Worm (Caenorhabditis elegans): ENCODE measurements around the gene T08B6.9.
A peak's percentile ranks its signal among the peaks of the same experiment; 100 is the strongest.

The T08B6.9 gene

ce11 chrIV:4877102-4877501 is 13.5 kb upstream of the T08B6.9 start, which contains the start of gene str-170:
Gene str-170, plus strand, starts transcription at chrIV:4877402.
- TF ChIP-seq T22C8.4 (GFP tag; IDR thresholded peaks at IDR 0.05) (no peak), cog-1 (tag; optimal IDR thresholded peaks at IDR 0.05) (no peak), ztf-29 (GFP tag; IDR thresholded peaks at IDR 0.05) (no peak), med-1 (GFP tag; optimal IDR thresholded peaks at IDR 0.05; ENCODE audit: insufficient read depth) (no peak), flt-1 (GFP tag; IDR thresholded peaks at IDR 0.05) (no peak), ref-1 (GFP tag; conservative IDR thresholded peaks at IDR 0.05) (no peak), ztf-23 (GFP tag; IDR thresholded peaks at IDR 0.05) (no peak), klf-2 (GFP tag; conservative IDR thresholded peaks at IDR 0.05) (no peak), tab-1 (GFP tag; IDR thresholded peaks at IDR 0.05) (no peak)

- TF ChIP-seq ref-1 (GFP tag; conservative IDR thresholded peaks at IDR 0.05) (no peak), cog-1 (tag; optimal IDR thresholded peaks at IDR 0.05) (no peak), klf-2 (GFP tag; conservative IDR thresholded peaks at IDR 0.05) (no peak), tab-1 (GFP tag; IDR thresholded peaks at IDR 0.05) (peak; percentile 27; the same call in 1 of the 2 replicates), T22C8.4 (GFP tag; IDR thresholded peaks at IDR 0.05) (no peak), med-1 (GFP tag; optimal IDR thresholded peaks at IDR 0.05; ENCODE audit: insufficient read depth) (no peak), flt-1 (GFP tag; IDR thresholded peaks at IDR 0.05) (0 out of 2 replicates have a peak, but pooled peaks have one; percentile 11)
These were observed 10.0 kb upstream of the T08B6.9 start for ce11 chrIV:4880634-4881033.

ce11 chrIV:4883984-4884383 is 6.7 kb upstream of the T08B6.9 start, which contains the start of gene str-166:
Gene str-166, plus strand, starts transcription at chrIV:4884284.
- no peak for TF ChIP-seq flt-1 (GFP tag; IDR thresholded peaks at IDR 0.05)

ce11 chrIV:4885435-4885834 is 5.2 kb upstream of the T08B6.9 start:
- TF ChIP-seq flt-1 (GFP tag; IDR thresholded peaks at IDR 0.05) = peak; percentile 23; the same call in 1 of the 2 replicates
- TF ChIP-seq klf-2 (GFP tag; conservative IDR thresholded peaks at IDR 0.05) = no peak

- TF ChIP-seq ztf-29 (GFP tag; IDR thresholded peaks at IDR 0.05) (no peak), ref-1 (GFP tag; conservative IDR thresholded peaks at IDR 0.05) (no peak), cog-1 (tag; optimal IDR thresholded peaks at IDR 0.05) (no peak), T22C8.4 (GFP tag; IDR thresholded peaks at IDR 0.05) (no peak), ztf-23 (GFP tag; IDR thresholded peaks at IDR 0.05) (no peak), med-1 (GFP tag; optimal IDR thresholded peaks at IDR 0.05; ENCODE audit: insufficient read depth) (no peak), tab-1 (GFP tag; IDR thresholded peaks at IDR 0.05) (no peak), klf-2 (GFP tag; conservative IDR thresholded peaks at IDR 0.05) (no peak), flt-1 (GFP tag; IDR thresholded peaks at IDR 0.05) (no peak)
These were observed 3.4 kb upstream of the T08B6.9 start, which contains the start of gene T08B6.1 for ce11 chrIV:4887258-4887657. Gene T08B6.1, minus strand, starts transcription at chrIV:4887358.

ce11 chrIV:4889613-4890012 is 1.0 kb upstream of the T08B6.9 start, which contains the start of gene sgnh-1:
Gene sgnh-1, plus strand, starts transcription at chrIV:4889913.
- TF ChIP-seq klf-2 (GFP tag; conservative IDR thresholded peaks at IDR 0.05) (no peak), ztf-23 (GFP tag; IDR thresholded peaks at IDR 0.05) (no peak), ref-1 (GFP tag; conservative IDR thresholded peaks at IDR 0.05) (no peak), ztf-29 (GFP tag; IDR thresholded peaks at IDR 0.05) (no peak), T22C8.4 (GFP tag; IDR thresholded peaks at IDR 0.05) (no peak), cog-1 (tag; optimal IDR thresholded peaks at IDR 0.05) (no peak)

ce11 chrIV:4903961-4904360 is 13.3 kb downstream of the T08B6.9 start, which contains the start of gene str-161:
Gene str-161, minus strand, starts transcription at chrIV:4904061.
- no peak for TF ChIP-seq tab-1 (GFP tag; IDR thresholded peaks at IDR 0.05)
- no peak for TF ChIP-seq T22C8.4 (GFP tag; IDR thresholded peaks at IDR 0.05)
- TF ChIP-seq med-1 (GFP tag; optimal IDR thresholded peaks at IDR 0.05; ENCODE audit: insufficient read depth) = no peak
- TF ChIP-seq klf-2 (GFP tag; conservative IDR thresholded peaks at IDR 0.05) = no peak
- no peak for TF ChIP-seq ztf-29 (GFP tag; IDR thresholded peaks at IDR 0.05)
- TF ChIP-seq ztf-23 (GFP tag; IDR thresholded peaks at IDR 0.05) = no peak
- no peak for TF ChIP-seq flt-1 (GFP tag; IDR thresholded peaks at IDR 0.05)
- no peak for TF ChIP-seq cog-1 (tag; optimal IDR thresholded peaks at IDR 0.05)
- no peak for TF ChIP-seq ref-1 (GFP tag; conservative IDR thresholded peaks at IDR 0.05)

- no peak for TF ChIP-seq ztf-29 (GFP tag; IDR thresholded peaks at IDR 0.05)
- peak; percentile 67 for TF ChIP-seq T22C8.4 (GFP tag; IDR thresholded peaks at IDR 0.05)
- no peak for TF ChIP-seq flt-1 (GFP tag; IDR thresholded peaks at IDR 0.05)
These were observed 15.0 kb downstream of the T08B6.9 start, which contains the start of gene T08B6.4 for ce11 chrIV:4905645-4906135. Gene T08B6.4, plus strand, starts transcription at chrIV:4905695.

- TF ChIP-seq ref-1 (GFP tag; conservative IDR thresholded peaks at IDR 0.05) (no peak), med-1 (GFP tag; optimal IDR thresholded peaks at IDR 0.05; ENCODE audit: insufficient read depth) (no peak), klf-2 (GFP tag; conservative IDR thresholded peaks at IDR 0.05) (no peak), tab-1 (GFP tag; IDR thresholded peaks at IDR 0.05) (no peak), T22C8.4 (GFP tag; IDR thresholded peaks at IDR 0.05) (no peak), ztf-23 (GFP tag; IDR thresholded peaks at IDR 0.05) (no peak), flt-1 (GFP tag; IDR thresholded peaks at IDR 0.05) (no peak), ztf-29 (GFP tag; IDR thresholded peaks at IDR 0.05) (no peak), cog-1 (tag; optimal IDR thresholded peaks at IDR 0.05) (no peak)
These were observed 18.4 kb downstream of the T08B6.9 start, which contains the start of gene str-159 for ce11 chrIV:4909039-4909438. Gene str-159, plus strand, starts transcription at chrIV:4909339.

ce11 chrIV:4913090-4913489 is 22.4 kb downstream of the T08B6.9 start, which contains the start of gene str-156:
Gene str-156, plus strand, starts transcription at chrIV:4913390.
- TF ChIP-seq ref-1 (GFP tag; conservative IDR thresholded peaks at IDR 0.05) (no peak), T22C8.4 (GFP tag; IDR thresholded peaks at IDR 0.05) (no peak), cog-1 (tag; optimal IDR thresholded peaks at IDR 0.05) (no peak), flt-1 (GFP tag; IDR thresholded peaks at IDR 0.05) (no peak), ztf-29 (GFP tag; IDR thresholded peaks at IDR 0.05) (no peak), ztf-23 (GFP tag; IDR thresholded peaks at IDR 0.05) (no peak), med-1 (GFP tag; optimal IDR thresholded peaks at IDR 0.05; ENCODE audit: insufficient read depth) (no peak), tab-1 (GFP tag; IDR thresholded peaks at IDR 0.05) (no peak), klf-2 (GFP tag; conservative IDR thresholded peaks at IDR 0.05) (no peak)

Measured in whole organism, midembryonic.